Fruit fly (Drosophila melanogaster) whole organism, embryonic: ENCODE data around the gene CG5171.
A peak's percentile ranks its signal among the peaks of the same experiment; 100 is the strongest.

Source experiments
- Atf6 ChIP-seq: fragments of 200-800 bp; sonication (Bioruptor generic); IDR thresholded peaks from 2 replicates; pipeline ENCODE4 v1.3.6; 2022; ENCODE audit warnings: missing biosample characterization, missing genetic modification characterization
- BEAF-32 ChIP-seq: fragments of 200-800 bp; sonication (Bioruptor generic); optimal IDR thresholded peaks from 3 replicates; lab custom pipeline; 2017; ENCODE audit warnings: missing biosample characterization, missing genetic modification characterization, mild to moderate bottlenecking, moderate library complexity, missing genetic modification reagents
- CG10979 ChIP-seq: fragments of 200-800 bp; sonication (Bioruptor generic); optimal IDR thresholded peaks from 2 replicates; lab custom pipeline; 2018; ENCODE audit warnings: missing biosample characterization, mild to moderate bottlenecking, missing genetic modification characterization, moderate library complexity
- CG12104 ChIP-seq: fragments of 200-800 bp; sonication (Bioruptor generic); optimal IDR thresholded peaks from 3 replicates; lab custom pipeline; 2016; ENCODE audit warnings: missing biosample characterization, missing genetic modification characterization
- CG12769 ChIP-seq: fragments of 200-800 bp; sonication (Bioruptor generic); optimal IDR thresholded peaks from 2 replicates; lab custom pipeline; 2019; ENCODE audit warnings: missing biosample characterization, mild to moderate bottlenecking, missing genetic modification characterization, moderate library complexity
- CG12942 ChIP-seq: fragments of 200-800 bp; sonication (Bioruptor generic); optimal IDR thresholded peaks from 3 replicates; lab custom pipeline; 2016; ENCODE audit warnings: missing biosample characterization, missing genetic modification characterization
- CG15269 ChIP-seq: fragments of 200-800 bp; sonication (Bioruptor generic); optimal IDR thresholded peaks from 2 replicates; lab custom pipeline; 2018; ENCODE audit warnings: missing biosample characterization, mild to moderate bottlenecking, missing genetic modification characterization, moderate library complexity
- CG1602 ChIP-seq: fragments of 200-800 bp; sonication (Bioruptor generic); optimal IDR thresholded peaks from 3 replicates; lab custom pipeline; 2016; ENCODE audit warnings: missing biosample characterization, missing genetic modification characterization
- CG17912 ChIP-seq: fragments of 200-800 bp; sonication (Bioruptor generic); optimal IDR thresholded peaks from 2 replicates; lab custom pipeline; 2018; ENCODE audit warnings: missing biosample characterization, mild to moderate bottlenecking, missing genetic modification characterization
- CG30403 ChIP-seq: fragments of 200-800 bp; sonication (Bioruptor generic); optimal IDR thresholded peaks from 3 replicates; lab custom pipeline; 2016; ENCODE audit warnings: missing biosample characterization, missing genetic modification characterization
- CG3065 ChIP-seq: fragments of 200-800 bp; sonication (Bioruptor generic); optimal IDR thresholded peaks from 2 replicates; lab custom pipeline; 2016; ENCODE audit warnings: missing biosample characterization, missing genetic modification characterization
- CG32532 ChIP-seq: fragments of 200-800 bp; sonication (Bioruptor generic); IDR thresholded peaks from 2 replicates; pipeline ENCODE4 v1.3.6; 2022; ENCODE audit warnings: missing biosample characterization, missing genetic modification characterization
- CG4360 ChIP-seq: fragments of 200-800 bp; sonication (Bioruptor generic); IDR thresholded peaks from 2 replicates; pipeline ENCODE4 v1.3.6; 2022; ENCODE audit warnings: missing biosample characterization, missing genetic modification characterization
- CG5180 ChIP-seq: fragments of 200-800 bp; sonication (Bioruptor generic); optimal IDR thresholded peaks from 3 replicates; lab custom pipeline; 2017; ENCODE audit warnings: missing biosample characterization, missing genetic modification characterization, mild to moderate bottlenecking, moderate library complexity, missing genetic modification reagents
- CG6854 ChIP-seq: fragments of 200-800 bp; sonication (Bioruptor generic); optimal IDR thresholded peaks from 3 replicates; lab custom pipeline; 2017; ENCODE audit warnings: missing biosample characterization, mild to moderate bottlenecking, missing genetic modification characterization
- CG7271 ChIP-seq: fragments of 200-800 bp; sonication (Bioruptor generic); optimal IDR thresholded peaks from 2 replicates; lab custom pipeline; 2018; ENCODE audit warnings: missing biosample characterization, mild to moderate bottlenecking, missing genetic modification characterization, moderate library complexity
- CG8478 ChIP-seq: fragments of >200 bp; optimal IDR thresholded peaks from 2 replicates; lab custom pipeline; 2018
- CG8765 ChIP-seq: fragments of 200-800 bp; sonication (Bioruptor generic); IDR thresholded peaks from 2 replicates; pipeline ENCODE4 v1.3.6; 2022; ENCODE audit warnings: missing biosample characterization, missing genetic modification characterization
- Doc2 ChIP-seq: fragments of 200-800 bp; sonication (Bioruptor generic); IDR thresholded peaks from 2 replicates; pipeline ENCODE4 v1.3.6; 2022; ENCODE audit warnings: missing biosample characterization, missing genetic modification characterization
- Drgx ChIP-seq: fragments of 200-800 bp; sonication (Bioruptor generic); IDR thresholded peaks from 2 replicates; pipeline ENCODE4 v1.3.6; 2022; ENCODE audit warnings: missing biosample characterization, missing genetic modification characterization
- Eip74EF ChIP-seq, 2 experiments: fragments of 200-800 bp in 1 of 2; fragments of >200 bp in 1 of 2; sonication (Bioruptor generic) in 1 of 2; optimal IDR thresholded peaks; 2 replicates each; lab custom pipeline; 2017 to 2019; ENCODE audit warnings: missing biosample characterization in 2 of 2, missing genetic modification characterization in 2 of 2, mild to moderate bottlenecking in 1 of 2, moderate library complexity in 1 of 2
- HLH3B ChIP-seq: fragments of 200-800 bp; sonication (Bioruptor generic); IDR thresholded peaks from 2 replicates; pipeline ENCODE4 v1.3.6; 2022; ENCODE audit warnings: missing biosample characterization, missing genetic modification characterization
- Jarid2 ChIP-seq: fragments of 200-800 bp; sonication (Bioruptor generic); optimal IDR thresholded peaks from 3 replicates; lab custom pipeline; 2017; ENCODE audit warnings: mild to moderate bottlenecking, missing biosample characterization, missing genetic modification reagents, missing genetic modification characterization
- Max ChIP-seq: fragments of 200-800 bp; sonication (Bioruptor generic); optimal IDR thresholded peaks from 2 replicates; lab custom pipeline; 2016; ENCODE audit warnings: missing biosample characterization, mild to moderate bottlenecking, missing genetic modification characterization
- Meics ChIP-seq: fragments of 200-800 bp; sonication (Bioruptor generic); optimal IDR thresholded peaks from 2 replicates; lab custom pipeline; 2017; ENCODE audit warnings: missing biosample characterization, mild to moderate bottlenecking, missing genetic modification characterization
- NC2α ChIP-seq: fragments of 200-800 bp; sonication (Bioruptor generic); optimal IDR thresholded peaks from 2 replicates; lab custom pipeline; 2016; ENCODE audit warnings: missing biosample characterization, missing genetic modification characterization
- NFAT ChIP-seq: fragments of 200-800 bp; sonication (Bioruptor generic); IDR thresholded peaks from 2 replicates; pipeline ENCODE4 v1.3.6; 2022; ENCODE audit warnings: missing biosample characterization, missing genetic modification characterization
- Nf-YA ChIP-seq: fragments of 200-800 bp; sonication (Bioruptor generic); IDR thresholded peaks from 2 replicates; pipeline ENCODE4 v1.3.6; 2022; ENCODE audit warnings: missing biosample characterization, missing genetic modification characterization
- PHDP ChIP-seq: fragments of 200-800 bp; sonication (Bioruptor generic); optimal IDR thresholded peaks from 3 replicates; lab custom pipeline; 2018; ENCODE audit warnings: missing biosample characterization, mild to moderate bottlenecking, missing genetic modification characterization, moderate library complexity
- Scr ChIP-seq: fragments of 200-800 bp; sonication (Bioruptor generic); IDR thresholded peaks from 2 replicates; pipeline ENCODE4 v1.3.6; 2022; ENCODE audit warnings: missing biosample characterization, missing genetic modification characterization; ENCODE audit not compliant: partially characterized antibody
- Side ChIP-seq: fragments of 200-800 bp; sonication (Bioruptor generic); optimal IDR thresholded peaks from 2 replicates; lab custom pipeline; 2016; ENCODE audit warnings: missing biosample characterization, missing genetic modification characterization
- Sin3A ChIP-seq: fragments of >200 bp; optimal IDR thresholded peaks from 2 replicates; lab custom pipeline; 2018
- Six4 ChIP-seq: fragments of 200-800 bp; sonication (Bioruptor generic); optimal IDR thresholded peaks from 2 replicates; lab custom pipeline; 2016; ENCODE audit warnings: missing biosample characterization, missing genetic modification characterization
- Vsx1 ChIP-seq: fragments of 200-800 bp; sonication (Bioruptor generic); optimal IDR thresholded peaks from 2 replicates; lab custom pipeline; 2017; ENCODE audit warnings: missing biosample characterization, mild to moderate bottlenecking, missing genetic modification characterization, missing genetic modification reagents
- Xrp1 ChIP-seq: fragments of 200-800 bp; sonication (Bioruptor generic); IDR thresholded peaks from 2 replicates; pipeline ENCODE4 v1.3.6; 2022; ENCODE audit warnings: missing biosample characterization, missing genetic modification characterization
- amos ChIP-seq: fragments of 200-800 bp; sonication (Bioruptor generic); IDR thresholded peaks from 2 replicates; pipeline ENCODE4 v1.3.6; 2022; ENCODE audit warnings: missing biosample characterization, missing genetic modification characterization; ENCODE audit not compliant: partially characterized antibody
- croc ChIP-seq: fragments of 200-800 bp; sonication (Bioruptor generic); conservative IDR thresholded peaks from 3 replicates; pipeline ENCODE4 v1.3.6; 2022; ENCODE audit warnings: missing biosample characterization, missing genetic modification characterization
- ems ChIP-seq: fragments of 200-800 bp; sonication (Bioruptor generic); optimal IDR thresholded peaks from 3 replicates; lab custom pipeline; 2016; ENCODE audit warnings: missing biosample characterization, missing genetic modification characterization
- en ChIP-seq: fragments of 200-800 bp; sonication (Bioruptor generic); optimal IDR thresholded peaks from 2 replicates; lab custom pipeline; 2016; ENCODE audit warnings: missing biosample characterization, missing genetic modification characterization
- ewg ChIP-seq: fragments of 200-800 bp; sonication (Bioruptor generic); optimal IDR thresholded peaks from 3 replicates; lab custom pipeline; 2017; ENCODE audit warnings: mild to moderate bottlenecking, missing biosample characterization, missing genetic modification reagents, missing genetic modification characterization
- eyg ChIP-seq: fragments of 200-800 bp; sonication (Bioruptor generic); optimal IDR thresholded peaks from 3 replicates; lab custom pipeline; 2016; ENCODE audit warnings: missing biosample characterization, missing genetic modification characterization
- fd102C ChIP-seq: fragments of 200-800 bp; sonication (Bioruptor generic); optimal IDR thresholded peaks from 2 replicates; lab custom pipeline; 2018; ENCODE audit warnings: missing biosample characterization, mild to moderate bottlenecking, missing genetic modification characterization, moderate library complexity
- her ChIP-seq: fragments of 200-800 bp; sonication (Bioruptor generic); optimal IDR thresholded peaks from 2 replicates; lab custom pipeline; 2016; ENCODE audit warnings: missing biosample characterization, missing genetic modification characterization
- insv ChIP-seq, 2 experiments: fragments of 200-800 bp; sonication (Bioruptor generic); optimal IDR thresholded peaks; 3 replicates each; lab custom pipeline; 2016 to 2018; ENCODE audit warnings: missing biosample characterization in 2 of 2, missing genetic modification characterization in 2 of 2
- lab ChIP-seq: fragments of 200-800 bp; sonication (Bioruptor generic); optimal IDR thresholded peaks from 3 replicates; lab custom pipeline; 2017; ENCODE audit warnings: missing biosample characterization, missing genetic modification characterization, mild to moderate bottlenecking, moderate library complexity, missing genetic modification reagents
- lbe ChIP-seq: fragments of 200-800 bp; sonication (Bioruptor generic); optimal IDR thresholded peaks from 2 replicates; lab custom pipeline; 2016; ENCODE audit warnings: missing biosample characterization, mild to moderate bottlenecking, missing genetic modification characterization
- maf-S ChIP-seq: fragments of 200-800 bp; sonication (Bioruptor generic); optimal IDR thresholded peaks from 2 replicates; lab custom pipeline; 2016; ENCODE audit warnings: missing biosample characterization, missing genetic modification characterization
- peb ChIP-seq: fragments of 200-800 bp; sonication (Bioruptor generic); IDR thresholded peaks from 2 replicates; pipeline ENCODE4 v1.3.6; 2022; ENCODE audit warnings: missing biosample characterization, missing genetic modification characterization
- tgo ChIP-seq: fragments of 200-800 bp; sonication (Bioruptor generic); IDR thresholded peaks from 3 replicates; pipeline ENCODE4 v1.3.6; 2022; ENCODE audit warnings: missing biosample characterization, missing genetic modification characterization
- tup ChIP-seq: fragments of 200-800 bp; sonication (Bioruptor generic); optimal IDR thresholded peaks from 2 replicates; lab custom pipeline; 2016; ENCODE audit warnings: missing biosample characterization, mild to moderate bottlenecking, missing genetic modification characterization, moderate library complexity
- vfl ChIP-seq: fragments of 200-800 bp; sonication (Bioruptor generic); optimal IDR thresholded peaks from 2 replicates; lab custom pipeline; 2016; ENCODE audit warnings: missing biosample characterization, missing genetic modification characterization

Gene CG5171

dm6 chr2L:7396962-7397361 is 4.2 kb upstream of the CG5171 start (continued):
- TF ChIP-seq CG12104 (GFP tag; lab: Kevin White, UChicago) (peak; percentile 39), CG1602 (peak; percentile 42), CG4360 (GFP tag; lab: Robert Waterston, UW) (no peak), NC2α (GFP tag; lab: Kevin White, UChicago) (no peak), eyg (no peak), Vsx1 (no peak), CG8478 (lab: Kevin White, UChicago) (no peak), BEAF-32 (GFP tag; lab: Kevin White, UChicago) (no peak), Side (GFP tag; lab: Kevin White, UChicago) (peak; percentile 60), Doc2 (peak; percentile 66; the same call in 1 of the 2 replicates), lbe (GFP tag; lab: Kevin White, UChicago) (no peak), ewg (GFP tag; lab: Kevin White, UChicago) (peak; percentile 42), CG17912 (no peak), fd102C (GFP tag; lab: Kevin White, UChicago) (no peak), CG3065 (GFP tag; lab: Kevin White, UChicago) (no peak), insv (GFP tag; optimal IDR thresholded peaks at IDR 0.05; lab: Kevin White, UChicago) (no peak), lab (GFP tag; lab: Kevin White, UChicago) (peak; percentile 89), Meics (GFP tag; lab: Kevin White, UChicago) (peak; percentile 75), CG32532 (GFP tag; lab: Robert Waterston, UW) (peak; percentile 88), amos (GFP tag; lab: Robert Waterston, UW) (no peak), Nf-YA (0 out of 2 replicates have a peak, but pooled peaks have one; percentile 26), HLH3B (GFP tag; lab: Robert Waterston, UW) (peak; percentile 79), CG6854 (GFP tag; lab: Kevin White, UChicago) (peak; percentile 29), CG5180 (GFP tag; lab: Kevin White, UChicago) (peak; percentile 12), CG7271 (tag; lab: Kevin White, UChicago) (no peak), maf-S (GFP tag; lab: Kevin White, UChicago) (peak; percentile 34), Max (GFP tag; lab: Kevin White, UChicago) (no peak), CG10979 (tag; lab: Kevin White, UChicago) (peak; percentile 58), Xrp1 (GFP tag; lab: Robert Waterston, UW) (peak; percentile 76), Six4 (GFP tag; lab: Kevin White, UChicago) (peak; percentile 38), CG30403 (peak; percentile 69), Jarid2 (GFP tag; lab: Kevin White, UChicago) (no peak), CG12769 (tag; lab: Kevin White, UChicago) (peak; percentile 74), peb (GFP tag; lab: Robert Waterston, UW) (0 out of 2 replicates have a peak, but pooled peaks have one; percentile 34), ems (GFP tag; lab: Kevin White, UChicago) (peak; percentile 63), Eip74EF (GFP tag; optimal IDR thresholded peaks at IDR 0.05; lab: Kevin White, UChicago) (peak in 1 of 2 experiments; percentile 21), CG8765 (GFP tag; lab: Robert Waterston, UW) (no peak), CG12942 (GFP tag; lab: Kevin White, UChicago) (peak; percentile 40), NFAT (GFP tag; lab: Robert Waterston, UW) (peak; percentile 51; the same call in 1 of the 2 replicates), Atf6 (GFP tag; lab: Robert Waterston, UW) (peak; percentile 71; the same call in 1 of the 2 replicates), Drgx (GFP tag; lab: Robert Waterston, UW) (peak; percentile 80), vfl (GFP tag; lab: Kevin White, UChicago) (peak; percentile 46), Scr (no peak), Sin3A (lab: Kevin White, UChicago) (no peak), her (GFP tag; lab: Kevin White, UChicago) (no peak), PHDP (tag; lab: Kevin White, UChicago) (peak; percentile 72), en (GFP tag; lab: Kevin White, UChicago) (peak; percentile 29), CG15269 (tag; lab: Kevin White, UChicago) (peak; percentile 77), croc (GFP tag; lab: Robert Waterston, UW) (peak; percentile 51), tgo (GFP tag; lab: Robert Waterston, UW) (peak; percentile 82), tup (GFP tag; lab: Kevin White, UChicago) (no peak)
